Worm (Caenorhabditis elegans): ENCODE results near the gene F13A2.2.

DNA sequence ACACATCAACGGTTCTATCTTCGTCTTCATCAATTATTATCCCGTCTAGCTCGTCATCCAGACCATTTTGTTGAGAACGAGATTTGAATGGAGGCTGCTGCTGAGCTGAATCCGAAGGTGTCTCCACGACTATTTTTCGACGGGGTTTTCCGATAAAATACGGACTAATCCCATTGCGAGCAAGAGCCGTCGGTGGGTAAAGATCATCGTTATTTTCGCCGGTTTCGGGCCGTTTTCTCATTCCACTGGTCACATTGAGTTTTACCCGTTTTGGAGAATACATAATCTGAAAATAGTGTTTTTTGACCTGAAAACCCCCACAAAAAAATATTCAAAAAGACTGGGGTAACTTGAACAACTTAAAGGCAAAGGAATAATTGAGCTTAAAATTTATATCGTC lies 38.7 kb downstream of the F13A2.2 start, which contains the start of gene figl-1:
- no peak for TF ChIP-seq nhr-76 (tag; optimal IDR thresholded peaks at IDR 0.05)
- no peak for TF ChIP-seq snpc-4 (tag; optimal IDR thresholded peaks at IDR 0.05)
- TF ChIP-seq pha-4 (tag; optimal IDR thresholded peaks at IDR 0.05), result no peak
- no peak for TF ChIP-seq nhr-237 (tag; optimal IDR thresholded peaks at IDR 0.05)
- no peak for TF ChIP-seq ces-1 (GFP tag; optimal IDR thresholded peaks at IDR 0.05)
- no peak for TF ChIP-seq elt-1 (tag; optimal IDR thresholded peaks at IDR 0.05; ENCODE audit: borderline replicate concordance, insufficient read depth)
- no peak for TF ChIP-seq ceh-43 (GFP tag; optimal IDR thresholded peaks at IDR 0.05)
- no peak for TF ChIP-seq unc-62 (GFP tag; optimal IDR thresholded peaks at IDR 0.05)
- no peak for TF ChIP-seq mls-2 (tag; optimal IDR thresholded peaks at IDR 0.05)
